Worm (Caenorhabditis elegans) whole organism, mixed stage, embryonic: ENCODE measurements around the gene F42G4.5.
A peak's percentile ranks its signal among the peaks of the same experiment; 100 is the strongest.

Source experiments
- M03D4.4 ChIP-seq: sonication (generic microtip); optimal IDR thresholded peaks from 2 replicates; lab custom pipeline; 2017; ENCODE audit warnings: mild to moderate bottlenecking, missing genetic modification characterization, missing compliant biosample characterization
- bed-3 ChIP-seq: fragments of 200-800 bp; sonication (Bioruptor generic); optimal IDR thresholded peaks from 3 replicates; lab custom pipeline; 2018; ENCODE audit warnings: mild to moderate bottlenecking, missing genetic modification characterization, moderate library complexity, missing compliant biosample characterization
- blmp-1 ChIP-seq: fragments of 150-350 bp; optimal IDR thresholded peaks from 2 replicates; lab custom pipeline; 2014; ENCODE audit warnings: missing biosample characterization, missing genetic modification characterization
- ceh-39 ChIP-seq: fragments of 150-350 bp; optimal IDR thresholded peaks from 2 replicates; lab custom pipeline; 2014; ENCODE audit warnings: missing biosample characterization, missing genetic modification characterization
- ceh-43 ChIP-seq: fragments of 200-800 bp; sonication (Bioruptor generic); optimal IDR thresholded peaks from 2 replicates; lab custom pipeline; 2018; ENCODE audit warnings: mild to moderate bottlenecking, missing genetic modification characterization, moderate library complexity, missing compliant biosample characterization
- ceh-83 ChIP-seq: fragments of 200-800 bp; sonication (Bioruptor generic); optimal IDR thresholded peaks from 2 replicates; lab custom pipeline; 2018; ENCODE audit warnings: mild to moderate bottlenecking, missing genetic modification characterization, missing compliant biosample characterization
- ces-1 ChIP-seq: fragments of 150-350 bp; optimal IDR thresholded peaks from 2 replicates; lab custom pipeline; 2014; ENCODE audit warnings: missing biosample characterization, missing genetic modification reagents, missing genetic modification characterization
- cnd-1 ChIP-seq: fragments of 200-800 bp; sonication (Bioruptor generic); optimal IDR thresholded peaks from 2 replicates; lab custom pipeline; 2018; ENCODE audit warnings: mild to moderate bottlenecking, missing genetic modification characterization, missing compliant biosample characterization
- drap-1 ChIP-seq: fragments of 200-800 bp; sonication (Bioruptor generic); optimal IDR thresholded peaks from 3 replicates; lab custom pipeline; 2018; ENCODE audit warnings: mild to moderate bottlenecking, missing genetic modification characterization, missing compliant biosample characterization
- elt-1 ChIP-seq: sonication (generic microtip); optimal IDR thresholded peaks from 2 replicates; lab custom pipeline; 2017; ENCODE audit warnings: missing genetic modification characterization, mild to moderate bottlenecking, missing compliant biosample characterization, antibody characterized with exemption, moderate library complexity, borderline replicate concordance; ENCODE audit not compliant: insufficient read depth
- elt-3 ChIP-seq: fragments of 150-350 bp; optimal IDR thresholded peaks from 2 replicates; lab custom pipeline; 2014; ENCODE audit warnings: missing biosample characterization, missing genetic modification characterization
- flh-1 ChIP-seq: fragments of 200-800 bp; sonication (Bioruptor generic); optimal IDR thresholded peaks from 2 replicates; lab custom pipeline; 2018; ENCODE audit warnings: mild to moderate bottlenecking, missing genetic modification characterization, moderate library complexity, missing compliant biosample characterization
- ham-2 ChIP-seq: fragments of 200-800 bp; sonication (Bioruptor generic); optimal IDR thresholded peaks from 2 replicates; lab custom pipeline; 2018; ENCODE audit warnings: mild to moderate bottlenecking, missing genetic modification characterization, missing compliant biosample characterization
- hlh-1 ChIP-seq: fragments of 150-350 bp; optimal IDR thresholded peaks from 2 replicates; lab custom pipeline; 2014; ENCODE audit warnings: missing biosample characterization, missing genetic modification reagents, missing genetic modification characterization
- lin-13 ChIP-seq: fragments of 150-350 bp; optimal IDR thresholded peaks from 2 replicates; lab custom pipeline; 2014; ENCODE audit warnings: missing biosample characterization, missing genetic modification characterization
- lin-32 ChIP-seq: fragments of 200-800 bp; sonication (Bioruptor generic); optimal IDR thresholded peaks from 2 replicates; lab custom pipeline; 2018; ENCODE audit warnings: mild to moderate bottlenecking, missing genetic modification characterization, missing compliant biosample characterization
- lsy-2 ChIP-seq: fragments of 150-350 bp; optimal IDR thresholded peaks from 2 replicates; lab custom pipeline; 2014; ENCODE audit warnings: missing biosample characterization, missing genetic modification characterization
- mab-5 ChIP-seq: fragments of 150-350 bp; optimal IDR thresholded peaks from 2 replicates; lab custom pipeline; 2014; ENCODE audit warnings: missing biosample characterization, missing genetic modification characterization
- mep-1 ChIP-seq: fragments of 150-350 bp; optimal IDR thresholded peaks from 2 replicates; lab custom pipeline; 2017; ENCODE audit warnings: missing biosample characterization, missing genetic modification reagents, missing genetic modification characterization, inconsistent platforms
- mls-2 ChIP-seq: sonication (generic microtip); optimal IDR thresholded peaks from 2 replicates; lab custom pipeline; 2016; ENCODE audit warnings: mild to moderate bottlenecking, missing genetic modification characterization, moderate library complexity, missing compliant biosample characterization
- nhr-12 ChIP-seq: fragments of 150-350 bp; optimal IDR thresholded peaks from 2 replicates; lab custom pipeline; 2014; ENCODE audit warnings: missing biosample characterization, missing genetic modification characterization
- nhr-2 ChIP-seq: fragments of 150-350 bp; optimal IDR thresholded peaks from 2 replicates; lab custom pipeline; 2014; ENCODE audit warnings: missing biosample characterization, missing genetic modification characterization
- nhr-237 ChIP-seq: fragments of 150-350 bp; optimal IDR thresholded peaks from 2 replicates; lab custom pipeline; 2014; ENCODE audit warnings: missing biosample characterization, missing genetic modification characterization
- nhr-28 ChIP-seq: fragments of 150-350 bp; optimal IDR thresholded peaks from 2 replicates; lab custom pipeline; 2014; ENCODE audit warnings: missing biosample characterization, missing genetic modification characterization
- nhr-76 ChIP-seq: sonication (generic microtip); optimal IDR thresholded peaks from 2 replicates; lab custom pipeline; 2017; ENCODE audit warnings: missing biosample characterization, missing genetic modification characterization
- pha-4 ChIP-seq: fragments of 150-350 bp; optimal IDR thresholded peaks from 2 replicates; lab custom pipeline; 2018; ENCODE audit warnings: missing biosample characterization, missing genetic modification reagents, missing genetic modification characterization
- sem-2 ChIP-seq: fragments of 200-800 bp; sonication (Bioruptor generic); optimal IDR thresholded peaks from 2 replicates; lab custom pipeline; 2018; ENCODE audit warnings: mild to moderate bottlenecking, missing genetic modification characterization, missing compliant biosample characterization
- snpc-4 ChIP-seq: fragments of 150-350 bp; optimal IDR thresholded peaks from 2 replicates; lab custom pipeline; 2014; ENCODE audit warnings: missing biosample characterization, missing genetic modification characterization
- sptf-1 ChIP-seq: sonication (generic microtip); optimal IDR thresholded peaks from 2 replicates; lab custom pipeline; 2017; ENCODE audit warnings: mild to moderate bottlenecking, missing genetic modification characterization, moderate library complexity, missing compliant biosample characterization
- tbx-8 ChIP-seq: fragments of 200-800 bp; sonication (Bioruptor generic); optimal IDR thresholded peaks from 2 replicates; lab custom pipeline; 2018; ENCODE audit warnings: mild to moderate bottlenecking, missing genetic modification characterization, moderate library complexity, missing compliant biosample characterization
- unc-120 ChIP-seq: sonication (generic microtip); optimal IDR thresholded peaks from 2 replicates; lab custom pipeline; 2017; ENCODE audit warnings: missing genetic modification characterization, missing compliant biosample characterization; ENCODE audit not compliant: poor library complexity, severe bottlenecking
- unc-39 ChIP-seq: fragments of 150-350 bp; optimal IDR thresholded peaks from 2 replicates; lab custom pipeline; 2014; ENCODE audit warnings: missing biosample characterization, missing genetic modification characterization
- unc-62 ChIP-seq: fragments of 150-350 bp; optimal IDR thresholded peaks from 2 replicates; lab custom pipeline; 2014; ENCODE audit warnings: missing biosample characterization, missing genetic modification reagents, missing genetic modification characterization
- zip-8 ChIP-seq: fragments of 150-350 bp; optimal IDR thresholded peaks from 2 replicates; lab custom pipeline; 2014; ENCODE audit warnings: missing biosample characterization, missing genetic modification characterization
- ztf-11 ChIP-seq: fragments of 150-350 bp; optimal IDR thresholded peaks from 2 replicates; lab custom pipeline; 2014; ENCODE audit warnings: missing biosample characterization, missing genetic modification characterization

F42G4.5 gene

ce11 chrII:13073102-13073501 lies at the start of gene F42G4.5:
F42G4.5 (plus strand) TSS chrII:13073480.
- TF ChIP-seq ces-1 (GFP tag; lab: Kevin White, UChicago): no peak
- no peak for TF ChIP-seq unc-120 (tag; lab: Kevin White, UChicago)
- TF ChIP-seq flh-1 (GFP tag; lab: Kevin White, UChicago): no peak
- no peak for TF ChIP-seq mep-1
- TF ChIP-seq snpc-4 (tag; lab: Kevin White, UChicago): no peak
- TF ChIP-seq tbx-8: no peak
- no peak for TF ChIP-seq pha-4 (tag; lab: Kevin White, UChicago)
- TF ChIP-seq unc-62: no peak
- TF ChIP-seq ztf-11 (tag; lab: Kevin White, UChicago): no peak
- no peak for TF ChIP-seq nhr-28 (tag; lab: Kevin White, UChicago)
- TF ChIP-seq nhr-76 (tag; lab: Kevin White, UChicago): no peak
- no peak for TF ChIP-seq nhr-12 (tag; lab: Kevin White, UChicago)
- no peak for TF ChIP-seq sem-2
- TF ChIP-seq lsy-2 (tag; lab: Kevin White, UChicago): no peak
- no peak for TF ChIP-seq zip-8 (tag; lab: Kevin White, UChicago)
- TF ChIP-seq, all 35 proteins: peak for 0

ce11 chrII:13023518-13023917 lies 49.8 kb upstream of the F42G4.5 start:
- no peak for TF ChIP-seq sptf-1 (tag; lab: Kevin White, UChicago)
- no peak for TF ChIP-seq ham-2 (GFP tag; lab: Kevin White, UChicago)
- TF ChIP-seq lsy-2 (tag; lab: Kevin White, UChicago): no peak

ce11 chrII:13025794-13026412 lies 47.4 kb upstream of the F42G4.5 start, which contains the start of gene max-2:
max-2 (minus strand) TSS chrII:13025844.
- TF ChIP-seq unc-39 (tag; lab: Kevin White, UChicago) (no peak), nhr-2 (tag; lab: Kevin White, UChicago) (no peak), ceh-43 (GFP tag; lab: Kevin White, UChicago) (no peak), zip-8 (tag; lab: Kevin White, UChicago) (no peak), ces-1 (GFP tag; lab: Kevin White, UChicago) (no peak), pha-4 (tag; lab: Kevin White, UChicago) (no peak), drap-1 (GFP tag; lab: Kevin White, UChicago) (no peak)

- no peak for TF ChIP-seq cnd-1 (tag; lab: Kevin White, UChicago)
- no peak for TF ChIP-seq nhr-28 (tag; lab: Kevin White, UChicago)
- no peak for TF ChIP-seq mep-1
- no peak for TF ChIP-seq zip-8 (tag; lab: Kevin White, UChicago)
- TF ChIP-seq bed-3: no peak
- TF ChIP-seq blmp-1: no peak
- no peak for TF ChIP-seq nhr-237 (tag; lab: Kevin White, UChicago)
- no peak for TF ChIP-seq flh-1 (GFP tag; lab: Kevin White, UChicago)
- no peak for TF ChIP-seq ces-1 (GFP tag; lab: Kevin White, UChicago)
- TF ChIP-seq, all 35 proteins: peak for 0
Observed at ce11 chrII:13029290-13030050, 43.8 kb upstream of the F42G4.5 start.

ce11 chrII:13030051-13030437 lies 43.2 kb upstream of the F42G4.5 start:
- TF ChIP-seq mls-2 (no peak), mab-5 (tag; lab: Kevin White, UChicago) (no peak), sptf-1 (tag; lab: Kevin White, UChicago) (peak; percentile 21), nhr-12 (tag; lab: Kevin White, UChicago) (no peak), snpc-4 (tag; lab: Kevin White, UChicago) (no peak), ceh-83 (no peak), elt-1 (tag; lab: Kevin White, UChicago) (no peak), ham-2 (GFP tag; lab: Kevin White, UChicago) (peak; percentile 9), M03D4.4 (tag; lab: Kevin White, UChicago) (no peak), nhr-237 (tag; lab: Kevin White, UChicago) (no peak), cnd-1 (tag; lab: Kevin White, UChicago) (peak; percentile 53), ztf-11 (tag; lab: Kevin White, UChicago) (no peak), lin-13 (tag; lab: Kevin White, UChicago) (no peak), zip-8 (tag; lab: Kevin White, UChicago) (no peak), ceh-39 (tag; lab: Kevin White, UChicago) (no peak), unc-120 (tag; lab: Kevin White, UChicago) (peak; percentile 36), ceh-43 (GFP tag; lab: Kevin White, UChicago) (no peak), nhr-76 (tag; lab: Kevin White, UChicago) (no peak), tbx-8 (no peak), sem-2 (no peak), flh-1 (GFP tag; lab: Kevin White, UChicago) (no peak), blmp-1 (no peak), ces-1 (GFP tag; lab: Kevin White, UChicago) (peak; percentile 33), unc-62 (peak; percentile 35), elt-3 (tag; lab: Kevin White, UChicago) (no peak), mep-1 (no peak), lsy-2 (tag; lab: Kevin White, UChicago) (no peak), hlh-1 (tag; lab: Kevin White, UChicago) (peak; percentile 24), lin-32 (no peak), nhr-2 (tag; lab: Kevin White, UChicago) (no peak), pha-4 (tag; lab: Kevin White, UChicago) (no peak), nhr-28 (tag; lab: Kevin White, UChicago) (no peak), bed-3 (no peak), unc-39 (tag; lab: Kevin White, UChicago) (no peak), drap-1 (GFP tag; lab: Kevin White, UChicago) (no peak)
